Fruit fly (Drosophila melanogaster): ENCODE measurements around the gene Mob3.

Gene Mob3

DNA sequence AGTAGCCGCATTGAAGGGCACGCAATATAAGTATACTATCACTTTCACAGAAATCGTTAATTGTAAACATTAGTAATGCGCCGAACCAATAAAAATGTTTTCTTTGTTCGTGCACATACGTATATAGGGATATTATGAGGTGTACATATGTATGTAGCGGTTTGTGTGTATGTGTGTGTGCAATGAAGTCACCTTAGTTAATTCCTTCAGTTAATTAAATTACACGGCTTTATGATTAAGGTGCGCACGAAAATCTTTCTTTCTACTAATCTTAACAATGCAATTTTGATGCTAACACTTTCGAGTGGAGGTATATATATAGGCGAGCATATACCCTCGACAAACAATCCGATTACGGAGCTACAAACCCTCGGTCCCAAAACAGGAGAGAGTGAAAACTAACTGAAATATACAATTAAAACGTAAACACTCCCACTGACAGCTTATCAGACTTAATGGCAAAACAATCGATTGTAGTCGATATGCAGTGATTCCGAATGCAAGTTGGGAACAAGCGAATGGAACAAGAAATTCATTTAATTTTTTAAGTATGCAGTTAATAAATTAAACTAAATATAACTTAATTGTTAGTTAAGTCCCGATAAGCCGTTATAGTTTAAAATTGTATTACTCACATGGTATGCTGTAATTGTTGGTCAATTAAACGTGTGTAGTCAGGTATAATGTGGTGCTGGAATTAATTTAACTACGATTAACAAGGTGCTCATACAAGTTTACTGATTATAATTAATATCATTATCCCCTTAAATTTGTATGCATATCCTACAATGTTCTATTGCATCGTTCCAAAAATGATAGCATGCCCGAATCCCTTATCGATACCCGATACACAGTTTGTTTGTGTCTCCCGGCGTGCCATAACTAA is 44.4 kb upstream of the Mob3 start, which contains the start of the genes Npc1a and Prosalpha6 (continued):
- TF ChIP-seq OdsH (GFP tag; optimal IDR thresholded peaks at IDR 0.05) (no peak), svp (GFP tag) (no peak), fkh (GFP tag; optimal IDR thresholded peaks at IDR 0.05) (peak; percentile 15), CG7368 (GFP tag; optimal IDR thresholded peaks at IDR 0.05) (no peak), salr (GFP tag; optimal IDR thresholded peaks at IDR 0.05) (no peak), dsx (GFP tag; optimal IDR thresholded peaks at IDR 0.05; ENCODE audit: poor library complexity, severe bottlenecking) (no peak), CG11294 (GFP tag; IDR thresholded peaks at IDR 0.05) (no peak), Lpt (GFP tag; optimal IDR thresholded peaks at IDR 0.05) (no peak), CG6792 (GFP tag; optimal IDR thresholded peaks at IDR 0.05) (no peak), CG1621 (tag; optimal IDR thresholded peaks at IDR 0.05) (no peak), Sox15 (GFP tag; optimal IDR thresholded peaks at IDR 0.05) (no peak), Ets21C (GFP tag; optimal IDR thresholded peaks at IDR 0.05) (no peak), spab (GFP tag; optimal IDR thresholded peaks at IDR 0.05) (no peak), Sox102F (GFP tag; optimal IDR thresholded peaks at IDR 0.05) (no peak), CG3032 (tag; optimal IDR thresholded peaks at IDR 0.05) (peak; percentile 18), Ets96B (tag; optimal IDR thresholded peaks at IDR 0.05) (no peak), Smox (GFP tag; optimal IDR thresholded peaks at IDR 0.05) (no peak)

dm6 chr2L:10221387-10221705 is 43.8 kb upstream of the Mob3 start:
- TF ChIP-seq CG6792 (GFP tag; optimal IDR thresholded peaks at IDR 0.05) (no peak), achi (GFP tag; optimal IDR thresholded peaks at IDR 0.05) (no peak), CG6808 (GFP tag; optimal IDR thresholded peaks at IDR 0.05) (no peak)

dm6 chr2L:10222550-10223231 is 42.4 kb upstream of the Mob3 start, which contains the start of gene Bcs1:
Gene Bcs1, plus strand, starts transcription at chr2L:10222657.
- TF ChIP-seq fkh (GFP tag; optimal IDR thresholded peaks at IDR 0.05), result peak; percentile 41
- TF ChIP-seq Ets96B (tag; optimal IDR thresholded peaks at IDR 0.05), result no peak
- TF ChIP-seq Hr4 (GFP tag; optimal IDR thresholded peaks at IDR 0.05), result no peak
- TF ChIP-seq fd59A (GFP tag; optimal IDR thresholded peaks at IDR 0.05), result no peak
- no peak for TF ChIP-seq CG6276 (GFP tag; optimal IDR thresholded peaks at IDR 0.05)

dm6 chr2L:10226213-10226723 is 38.9 kb upstream of the Mob3 start:
- TF ChIP-seq Sox15 (GFP tag; optimal IDR thresholded peaks at IDR 0.05) (no peak), CG15336 (GFP tag; IDR thresholded peaks at IDR 0.05) (no peak), CG6163 (GFP tag; IDR thresholded peaks at IDR 0.05) (no peak), Hr38 (GFP tag; optimal IDR thresholded peaks at IDR 0.05) (no peak), Gug (GFP tag; IDR thresholded peaks at IDR 0.05) (no peak)

DNA sequence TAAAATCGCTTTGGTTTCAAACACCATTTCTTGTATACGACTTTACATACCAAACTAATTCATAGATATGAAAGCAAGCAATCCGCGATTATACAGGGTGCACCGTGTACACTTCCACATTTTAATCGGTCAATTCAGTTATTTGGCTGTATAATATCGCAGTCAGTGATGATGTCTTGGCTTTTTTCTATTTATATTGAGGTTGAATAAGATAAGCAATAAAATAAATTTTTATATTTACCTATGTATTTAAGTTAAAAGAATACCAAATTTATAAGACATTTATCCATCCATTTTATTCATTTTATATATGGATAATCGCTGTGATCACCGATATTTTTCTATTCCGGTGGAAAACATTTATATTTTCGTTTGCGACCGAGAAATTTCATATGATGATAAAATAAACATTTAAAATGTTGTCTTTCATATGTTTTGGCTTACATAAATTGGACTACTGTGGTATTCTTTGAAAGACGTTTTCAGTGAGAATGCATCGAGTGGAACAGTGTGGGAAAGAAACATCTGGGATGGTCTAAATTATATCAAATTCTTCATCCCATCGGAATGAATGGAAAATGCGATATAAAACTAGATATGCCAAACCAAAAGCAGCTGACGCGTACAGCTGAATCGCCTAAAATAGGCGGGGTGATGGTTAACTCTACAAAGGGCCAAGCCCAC is 38.3 kb upstream of the Mob3 start, which contains the start of gene CG5708:
CG5708 (minus strand) TSS at position 85 of the 684 bp plus-strand sequence.
- peak; percentile 31 for TF ChIP-seq CG3032 (tag; optimal IDR thresholded peaks at IDR 0.05)
- TF ChIP-seq CG1621 (tag; optimal IDR thresholded peaks at IDR 0.05), result no peak
- no peak for TF ChIP-seq CG10631 (GFP tag; optimal IDR thresholded peaks at IDR 0.05)
- TF ChIP-seq CG8632 (GFP tag; optimal IDR thresholded peaks at IDR 0.05), result no peak
- no peak for TF ChIP-seq fd59A (GFP tag; optimal IDR thresholded peaks at IDR 0.05)
- TF ChIP-seq vri (GFP tag; optimal IDR thresholded peaks at IDR 0.05), result no peak
- no peak for TF ChIP-seq fd85E (GFP tag; optimal IDR thresholded peaks at IDR 0.05)
- TF ChIP-seq Met (GFP tag; optimal IDR thresholded peaks at IDR 0.05), result peak; percentile 37
- TF ChIP-seq esn (GFP tag; optimal IDR thresholded peaks at IDR 0.05), result peak; percentile 32
- peak; percentile 35 for TF ChIP-seq dsx (GFP tag; optimal IDR thresholded peaks at IDR 0.05; ENCODE audit: poor library complexity, severe bottlenecking)
- no peak for TF ChIP-seq CG6854 (GFP tag; optimal IDR thresholded peaks at IDR 0.05)
- TF ChIP-seq CG10669 (GFP tag; optimal IDR thresholded peaks at IDR 0.05), result no peak
- TF ChIP-seq CG6808 (GFP tag; optimal IDR thresholded peaks at IDR 0.05), result no peak
- TF ChIP-seq pdm3 (GFP tag; optimal IDR thresholded peaks at IDR 0.05), result no peak
- TF ChIP-seq Sox102F (GFP tag; optimal IDR thresholded peaks at IDR 0.05), result no peak
- TF ChIP-seq salr (GFP tag; optimal IDR thresholded peaks at IDR 0.05), result no peak
- TF ChIP-seq Blimp-1 (GFP tag; optimal IDR thresholded peaks at IDR 0.05), result no peak
- TF ChIP-seq Sox15 (GFP tag; optimal IDR thresholded peaks at IDR 0.05), result no peak
- no peak for TF ChIP-seq spab (GFP tag; optimal IDR thresholded peaks at IDR 0.05)
- TF ChIP-seq CG3919 (GFP tag; optimal IDR thresholded peaks at IDR 0.05), result no peak
- TF ChIP-seq CG11762 (GFP tag; optimal IDR thresholded peaks at IDR 0.05; ENCODE audit: insufficient read depth), result no peak
- peak; percentile 13 for TF ChIP-seq lz (GFP tag; optimal IDR thresholded peaks at IDR 0.05)
